Worm (Caenorhabditis elegans) whole organism, early embryonic: ENCODE data around the gene otpl-4.

Experiments used
- B0310.2 ChIP-seq: sonication (generic microtip); optimal IDR thresholded peaks from 2 replicates; lab custom pipeline; 2016; ENCODE audit warnings: mild to moderate bottlenecking, missing genetic modification characterization, missing compliant biosample characterization
- F13C5.2 ChIP-seq: sonication (generic microtip); optimal IDR thresholded peaks from 2 replicates; lab custom pipeline; 2017; ENCODE audit warnings: mild to moderate bottlenecking, missing genetic modification characterization, inconsistent platforms, missing compliant biosample characterization
- aly-1 ChIP-seq: sonication (generic microtip); optimal IDR thresholded peaks from 2 replicates; lab custom pipeline; 2016; ENCODE audit warnings: missing genetic modification characterization, missing compliant biosample characterization
- ama-1 ChIP-seq: fragments of 150-350 bp; optimal IDR thresholded peaks from 2 replicates; lab custom pipeline; 2014
- ceh-13 ChIP-seq: fragments of 200-800 bp; sonication (Bioruptor generic); optimal IDR thresholded peaks from 2 replicates; lab custom pipeline; 2018; ENCODE audit warnings: mild to moderate bottlenecking, missing genetic modification characterization, missing compliant biosample characterization
- ceh-36 ChIP-seq: sonication (generic microtip); optimal IDR thresholded peaks from 2 replicates; lab custom pipeline; 2016; ENCODE audit warnings: missing genetic modification characterization, inconsistent platforms, missing compliant biosample characterization
- ets-7 ChIP-seq: sonication (generic microtip); optimal IDR thresholded peaks from 2 replicates; lab custom pipeline; 2016; ENCODE audit warnings: missing genotype, missing genetic modification characterization, missing compliant biosample characterization
- flt-1 ChIP-seq: fragments of 200-800 bp; sonication (Bioruptor generic); IDR thresholded peaks from 2 replicates; pipeline ENCODE4 v1.3.6; 2022; ENCODE audit warnings: missing genetic modification characterization, missing compliant biosample characterization
- hmbx-1 ChIP-seq: sonication (generic microtip); optimal IDR thresholded peaks from 2 replicates; lab custom pipeline; 2016; ENCODE audit warnings: mild to moderate bottlenecking, missing genetic modification characterization, missing compliant biosample characterization
- hmg-4 ChIP-seq: fragments of 200-800 bp; sonication (Bioruptor generic); optimal IDR thresholded peaks from 2 replicates; lab custom pipeline; 2018; ENCODE audit warnings: mild to moderate bottlenecking, missing genetic modification characterization, missing compliant biosample characterization
- hnd-1 ChIP-seq: sonication (generic microtip); optimal IDR thresholded peaks from 2 replicates; lab custom pipeline; 2016; ENCODE audit warnings: missing genetic modification characterization, missing compliant biosample characterization
- pes-1 ChIP-seq: fragments of 200-800 bp; sonication (Bioruptor generic); IDR thresholded peaks from 2 replicates; pipeline ENCODE4 v1.3.6; 2022; ENCODE audit warnings: missing genetic modification reagents, missing genetic modification characterization, missing compliant biosample characterization
- scrt-1 ChIP-seq: fragments of 200-800 bp; sonication (Bioruptor generic); IDR thresholded peaks from 2 replicates; pipeline ENCODE4 v1.3.6; 2022; ENCODE audit warnings: missing genetic modification characterization, missing compliant biosample characterization
- sea-1 ChIP-seq: fragments of 200-800 bp; sonication (Bioruptor generic); conservative IDR thresholded peaks from 2 replicates; pipeline ENCODE4 v1.3.6; 2022; ENCODE audit warnings: missing genetic modification characterization, missing compliant biosample characterization
- tbx-11 ChIP-seq: fragments of 200-800 bp; sonication (Bioruptor generic); IDR thresholded peaks from 2 replicates; pipeline ENCODE4 v1.3.6; 2022; ENCODE audit warnings: missing genetic modification characterization, missing compliant biosample characterization
- tbx-37 ChIP-seq: fragments of 200-800 bp; sonication (Bioruptor generic); conservative IDR thresholded peaks from 2 replicates; pipeline ENCODE4 v1.3.6; 2022; ENCODE audit warnings: missing genetic modification reagents, missing genetic modification characterization, missing compliant biosample characterization
- tra-4 ChIP-seq: sonication (generic microtip); optimal IDR thresholded peaks from 2 replicates; lab custom pipeline; 2017; ENCODE audit warnings: missing genetic modification characterization, missing compliant biosample characterization

The otpl-4 gene

DNA sequence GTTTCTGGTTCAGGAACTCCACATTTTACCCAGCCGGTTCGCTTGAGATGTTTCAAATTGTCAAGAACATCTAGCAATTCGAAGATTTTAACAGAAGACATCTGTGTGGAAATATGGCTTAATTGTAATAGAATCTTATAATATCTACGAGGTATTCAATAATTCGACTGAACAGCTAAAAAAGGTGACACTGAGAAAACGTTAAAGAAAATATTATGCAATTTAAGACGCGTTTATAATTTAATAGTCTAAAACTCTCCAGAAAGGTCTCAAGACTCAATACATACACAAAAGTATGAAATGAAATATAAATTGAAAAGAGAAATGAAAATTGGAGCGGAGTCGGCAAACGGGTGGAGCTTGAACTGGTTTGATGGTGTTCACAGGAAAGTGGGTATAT is 23.8 kb upstream of the otpl-4 start, which contains the start of gene F45F2.9:
Gene F45F2.9, minus strand, starts transcription at position 101 of the 400 bp plus-strand sequence.
- no peak for TF ChIP-seq sea-1 (GFP tag; lab: Robert Waterston, UW)
- no peak for TF ChIP-seq aly-1 (tag; lab: Kevin White, UChicago)
- no peak for TF ChIP-seq B0310.2 (tag; lab: Kevin White, UChicago)
- no peak for TF ChIP-seq ets-7 (tag; lab: Kevin White, UChicago)
- TF ChIP-seq flt-1, result no peak
- no peak for TF ChIP-seq tra-4 (tag; lab: Kevin White, UChicago)
- TF ChIP-seq pes-1 (GFP tag; lab: Robert Waterston, UW), result no peak
- no peak for TF ChIP-seq hmbx-1 (tag; lab: Kevin White, UChicago)
- no peak for TF ChIP-seq F13C5.2 (tag; lab: Kevin White, UChicago)
- no peak for TF ChIP-seq hnd-1 (tag; lab: Kevin White, UChicago)
- TF ChIP-seq scrt-1, result no peak
- TF ChIP-seq ceh-13 (GFP tag; lab: Kevin White, UChicago), result no peak
- TF ChIP-seq tbx-37 (GFP tag; lab: Robert Waterston, UW), result no peak
- no peak for TF ChIP-seq ama-1 (lab: Kevin White, UChicago)
- TF ChIP-seq hmg-4 (GFP tag; lab: Kevin White, UChicago), result no peak
- no peak for TF ChIP-seq tbx-11 (GFP tag; lab: Robert Waterston, UW)
- no peak for TF ChIP-seq ceh-36

ce11 chrV:8516426-8516825 is 20.7 kb upstream of the otpl-4 start:
- no peak for TF ChIP-seq B0310.2 (tag; lab: Kevin White, UChicago)
- TF ChIP-seq flt-1, result no peak
- TF ChIP-seq scrt-1, result no peak
- TF ChIP-seq sea-1 (GFP tag; lab: Robert Waterston, UW), result no peak
- TF ChIP-seq tbx-37 (GFP tag; lab: Robert Waterston, UW), result no peak
- TF ChIP-seq hnd-1 (tag; lab: Kevin White, UChicago), result no peak
- no peak for TF ChIP-seq tra-4 (tag; lab: Kevin White, UChicago)
- TF ChIP-seq ceh-13 (GFP tag; lab: Kevin White, UChicago), result no peak

DNA sequence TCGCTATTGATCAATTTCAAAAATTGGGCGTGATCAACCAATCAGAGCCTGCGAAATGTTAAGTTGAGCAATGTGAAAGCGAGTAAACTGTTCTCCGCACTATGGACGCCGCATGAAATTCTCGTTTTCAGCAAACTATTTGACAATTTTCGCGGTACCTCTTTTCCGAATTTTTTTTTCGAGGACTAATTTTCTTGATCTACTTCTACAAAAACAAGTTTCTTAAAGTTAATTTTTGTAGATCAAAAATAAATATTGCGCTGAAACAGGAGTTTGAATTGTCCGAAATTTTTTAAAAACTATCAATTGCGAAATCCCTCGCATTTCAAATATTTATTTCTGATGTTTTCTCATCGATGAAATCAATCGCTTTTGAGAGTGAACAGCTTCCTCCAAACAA is 19.4 kb upstream of the otpl-4 start:
- TF ChIP-seq ama-1 (lab: Kevin White, UChicago), result no peak
- no peak for TF ChIP-seq tra-4 (tag; lab: Kevin White, UChicago)
- no peak for TF ChIP-seq pes-1 (GFP tag; lab: Robert Waterston, UW)
- no peak for TF ChIP-seq sea-1 (GFP tag; lab: Robert Waterston, UW)
- no peak for TF ChIP-seq scrt-1
- TF ChIP-seq F13C5.2 (tag; lab: Kevin White, UChicago), result no peak
- TF ChIP-seq ets-7 (tag; lab: Kevin White, UChicago), result no peak

DNA sequence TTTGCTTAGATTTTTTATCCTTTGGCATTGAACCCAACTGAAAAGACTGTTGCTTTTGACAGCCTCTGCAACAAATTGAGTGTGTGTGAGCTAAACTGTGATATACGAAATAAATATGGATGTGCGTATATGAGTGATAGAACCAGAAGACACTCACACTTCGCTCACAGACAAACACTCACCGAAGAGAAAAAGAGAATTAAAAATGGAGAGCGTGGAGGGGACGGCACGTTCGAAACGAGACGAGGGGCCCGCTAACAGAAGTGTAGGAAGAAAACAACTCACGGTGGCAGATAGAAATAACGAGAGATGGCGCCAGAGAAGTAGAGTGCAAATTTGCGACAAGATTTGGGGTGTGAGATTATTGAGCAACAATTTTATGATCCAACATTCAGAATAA is 18.8 kb upstream of the otpl-4 start:
- TF ChIP-seq scrt-1 (no peak), F13C5.2 (tag; lab: Kevin White, UChicago) (no peak), tra-4 (tag; lab: Kevin White, UChicago) (no peak), ceh-36 (no peak), flt-1 (no peak), sea-1 (GFP tag; lab: Robert Waterston, UW) (no peak), aly-1 (tag; lab: Kevin White, UChicago) (no peak), pes-1 (GFP tag; lab: Robert Waterston, UW) (no peak), tbx-11 (GFP tag; lab: Robert Waterston, UW) (no peak), hmg-4 (GFP tag; lab: Kevin White, UChicago) (no peak), ceh-13 (GFP tag; lab: Kevin White, UChicago) (no peak), hnd-1 (tag; lab: Kevin White, UChicago) (no peak), ama-1 (lab: Kevin White, UChicago) (no peak), tbx-37 (GFP tag; lab: Robert Waterston, UW) (no peak), hmbx-1 (tag; lab: Kevin White, UChicago) (no peak), ets-7 (tag; lab: Kevin White, UChicago) (no peak)

DNA sequence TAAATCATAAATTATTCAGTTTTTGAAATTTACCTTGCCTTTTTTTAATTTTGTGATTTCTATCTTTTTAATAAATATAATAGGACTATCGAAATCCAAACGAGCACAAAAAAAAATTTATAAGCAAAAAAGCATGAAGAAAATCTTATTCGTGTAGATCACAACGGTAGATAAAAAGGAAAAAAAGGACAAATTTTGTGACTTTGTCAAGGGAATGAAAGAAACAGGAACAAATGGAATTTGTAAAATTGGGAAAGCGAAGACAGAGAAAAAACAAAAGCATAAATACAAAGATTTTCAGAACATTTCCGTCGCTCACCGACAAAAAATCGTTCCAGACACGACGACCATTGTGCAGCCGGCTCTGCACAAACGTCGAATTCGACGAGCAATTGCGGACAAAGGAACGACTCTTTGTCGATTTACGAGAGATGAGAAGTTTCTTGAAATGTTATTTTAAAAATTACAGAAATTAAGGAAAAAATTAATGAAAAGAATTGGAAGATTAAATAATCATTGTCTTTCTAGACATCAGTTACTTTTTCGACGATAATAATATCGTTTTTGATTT is 18.2 kb upstream of the otpl-4 start, which contains the start of gene F45F2.10:
Gene F45F2.10, minus strand, starts transcription at position 51 of the 571 bp plus-strand sequence.
- TF ChIP-seq B0310.2 (tag; lab: Kevin White, UChicago) (no peak), hnd-1 (tag; lab: Kevin White, UChicago) (no peak), ceh-36 (no peak), F13C5.2 (tag; lab: Kevin White, UChicago) (no peak), ceh-13 (GFP tag; lab: Kevin White, UChicago) (no peak), tbx-37 (GFP tag; lab: Robert Waterston, UW) (no peak), scrt-1 (no peak), sea-1 (GFP tag; lab: Robert Waterston, UW) (no peak), tbx-11 (GFP tag; lab: Robert Waterston, UW) (no peak), ets-7 (tag; lab: Kevin White, UChicago) (no peak), flt-1 (no peak)

- no peak for TF ChIP-seq hnd-1 (tag; lab: Kevin White, UChicago)
- no peak for TF ChIP-seq ets-7 (tag; lab: Kevin White, UChicago)
- no peak for TF ChIP-seq tbx-37 (GFP tag; lab: Robert Waterston, UW)
- no peak for TF ChIP-seq flt-1
- no peak for TF ChIP-seq ama-1 (lab: Kevin White, UChicago)
- no peak for TF ChIP-seq tra-4 (tag; lab: Kevin White, UChicago)
- TF ChIP-seq tbx-11 (GFP tag; lab: Robert Waterston, UW), result no peak
- no peak for TF ChIP-seq ceh-36
- no peak for TF ChIP-seq sea-1 (GFP tag; lab: Robert Waterston, UW)
- TF ChIP-seq hmg-4 (GFP tag; lab: Kevin White, UChicago), result no peak
- no peak for TF ChIP-seq ceh-13 (GFP tag; lab: Kevin White, UChicago)
- no peak for TF ChIP-seq F13C5.2 (tag; lab: Kevin White, UChicago)
- no peak for TF ChIP-seq aly-1 (tag; lab: Kevin White, UChicago)
- TF ChIP-seq scrt-1, result no peak
- TF ChIP-seq B0310.2 (tag; lab: Kevin White, UChicago), result no peak
Observed at ce11 chrV:8520846-8521553, 16.1 kb upstream of the otpl-4 start, which contains the start of the genes F45F2.11 and otpl-7. Gene F45F2.11 (minus strand): TSS chrV:8520896. Gene otpl-7 (plus strand): TSS chrV:8521503.
